Worm (Caenorhabditis elegans): ENCODE results near the gene acr-7.

acr-7 gene

DNA sequence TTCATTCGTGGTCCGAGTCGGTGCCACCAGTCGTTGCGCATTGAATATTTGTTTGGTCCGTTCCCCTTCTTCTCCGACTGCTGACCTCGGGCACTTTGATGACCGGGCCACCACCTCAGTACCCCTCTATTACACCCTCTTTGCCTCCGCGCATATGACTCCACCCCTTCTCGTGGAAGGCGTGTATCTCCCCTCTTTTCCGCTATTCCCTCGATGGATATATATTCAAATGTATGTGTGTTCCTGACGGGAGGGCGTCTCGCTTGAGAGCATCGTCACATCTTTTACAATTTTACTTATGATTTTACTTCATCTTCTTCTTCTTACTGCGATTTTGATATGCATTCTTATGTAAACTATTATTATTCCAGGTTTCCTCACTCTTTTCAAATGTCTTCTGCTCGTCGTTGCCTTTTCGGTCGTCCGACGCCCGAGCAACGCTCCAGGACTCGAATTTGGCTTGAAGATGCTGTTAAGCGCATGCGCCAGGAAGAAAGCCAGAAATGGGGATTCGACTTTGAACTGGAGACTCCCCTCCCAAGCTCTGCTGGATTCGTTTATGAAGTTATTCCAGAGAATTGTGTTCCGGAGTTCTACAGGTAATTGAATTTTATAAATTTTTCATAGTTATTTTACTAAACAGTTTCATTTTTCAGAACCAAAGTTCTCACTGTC, 38.6 kb downstream of the acr-7 start, which contains the start of gene cki-1:
Gene cki-1 (plus strand): TSS at position 372 of the 675 bp plus-strand sequence.
- peak; percentile 22 for TF ChIP-seq nhr-232 (tag; optimal IDR thresholded peaks at IDR 0.05)
- no peak for TF ChIP-seq ahr-1 (tag; optimal IDR thresholded peaks at IDR 0.05)
- TF ChIP-seq tbx-2 (tag; optimal IDR thresholded peaks at IDR 0.05) = peak; percentile 36
- peak; percentile 95 for TF ChIP-seq ceh-34 (tag; optimal IDR thresholded peaks at IDR 0.05)
- peak; percentile 61 for TF ChIP-seq ama-1 (optimal IDR thresholded peaks at IDR 0.05)
- TF ChIP-seq che-1 (tag; optimal IDR thresholded peaks at IDR 0.05) = no peak
- no peak for TF ChIP-seq unc-42 (tag; optimal IDR thresholded peaks at IDR 0.05)
- no peak for TF ChIP-seq nhr-11 (tag; optimal IDR thresholded peaks at IDR 0.05)
- TF ChIP-seq rnt-1 (tag; optimal IDR thresholded peaks at IDR 0.05) = no peak
- TF ChIP-seq ref-2 (tag; optimal IDR thresholded peaks at IDR 0.05) = peak; percentile 15
- no peak for TF ChIP-seq hlh-8 (tag; optimal IDR thresholded peaks at IDR 0.05)
- peak; percentile 55 for TF ChIP-seq ceh-2 (tag; optimal IDR thresholded peaks at IDR 0.05)
- TF ChIP-seq elt-2 (tag; optimal IDR thresholded peaks at IDR 0.05) = peak; percentile 16
- peak; percentile 14 for TF ChIP-seq F13H6.1 (tag; optimal IDR thresholded peaks at IDR 0.05)
- peak; percentile 80 for TF ChIP-seq ceh-19 (GFP tag; optimal IDR thresholded peaks at IDR 0.05)
- TF ChIP-seq syd-9 (tag; optimal IDR thresholded peaks at IDR 0.05) = peak; percentile 52
- TF ChIP-seq ceh-14 (tag; optimal IDR thresholded peaks at IDR 0.05) = no peak
- peak; percentile 48 for TF ChIP-seq ceh-31 (tag; optimal IDR thresholded peaks at IDR 0.05)
- peak; percentile 7 for TF ChIP-seq ceh-6 (GFP tag; optimal IDR thresholded peaks at IDR 0.05)
- peak; percentile 74 for TF ChIP-seq hlh-30 (tag; optimal IDR thresholded peaks at IDR 0.05; ENCODE audit: insufficient read depth)
- peak; percentile 52 for TF ChIP-seq sdc-2 (tag; optimal IDR thresholded peaks at IDR 0.05)
- TF ChIP-seq hlh-6 (tag; optimal IDR thresholded peaks at IDR 0.05) = peak; percentile 63

DNA sequence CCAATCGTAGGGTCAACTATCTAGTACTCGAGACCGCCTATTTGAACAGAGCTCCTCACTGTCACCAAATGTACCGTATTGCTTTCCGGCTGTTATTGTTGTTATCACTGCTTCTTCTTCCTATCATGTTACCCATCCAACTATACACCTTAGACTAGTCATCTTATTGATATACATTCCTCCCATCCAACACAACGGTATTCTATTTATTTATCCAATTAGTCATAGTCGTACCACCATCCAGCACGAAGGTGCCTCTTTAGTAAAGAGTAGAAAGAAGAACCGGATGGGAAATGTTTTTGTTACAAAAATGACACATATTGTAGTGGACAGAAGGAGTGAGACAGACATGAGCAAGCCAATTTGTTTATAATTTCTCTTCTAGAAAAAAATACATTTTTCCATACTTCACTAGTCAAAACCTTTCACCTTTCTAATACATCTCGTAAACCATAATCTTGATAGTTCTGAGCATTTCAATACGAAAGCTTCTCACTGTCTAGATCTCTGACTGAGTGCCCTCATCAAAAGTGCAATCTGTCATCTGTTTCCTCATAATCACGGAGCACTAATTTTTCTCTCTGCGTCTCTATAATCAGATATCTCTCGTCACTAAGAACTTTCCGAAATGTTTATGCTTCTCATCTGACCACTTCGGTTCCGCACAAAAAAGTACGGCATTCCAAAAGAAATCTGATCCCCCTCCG, 39.3 kb downstream of the acr-7 start:
- peak; percentile 69 for TF ChIP-seq unc-55 (GFP tag; optimal IDR thresholded peaks at IDR 0.05)
- peak; percentile 3 for TF ChIP-seq odd-2 (tag; optimal IDR thresholded peaks at IDR 0.05)
- no peak for TF ChIP-seq che-1 (tag; optimal IDR thresholded peaks at IDR 0.05)

DNA sequence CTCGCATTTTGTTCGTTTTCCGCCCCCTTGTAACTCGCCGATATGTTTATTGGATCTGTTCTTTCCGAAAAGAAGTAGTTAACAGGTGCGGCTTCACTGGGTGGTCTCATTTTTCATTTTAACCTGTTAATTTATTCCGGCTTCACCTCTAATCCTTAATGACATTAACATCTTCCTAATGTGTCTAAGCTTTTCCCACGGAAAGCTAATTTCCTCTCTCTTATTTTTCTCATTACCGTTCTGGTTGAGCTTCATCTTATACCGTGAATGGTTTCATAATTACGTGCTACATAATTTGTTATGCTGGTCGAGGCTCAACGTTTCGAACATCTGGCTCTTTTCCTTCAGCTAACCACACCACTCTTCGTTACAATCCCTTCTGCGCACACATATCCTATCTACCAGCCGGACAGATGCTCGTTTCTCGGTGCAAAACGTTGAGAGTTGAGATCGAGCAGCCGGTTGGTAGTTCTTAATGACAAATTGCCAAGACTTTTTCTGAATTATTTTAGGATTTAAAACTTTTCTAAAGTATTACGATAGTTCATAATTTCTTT, 40.2 kb downstream of the acr-7 start:
- TF ChIP-seq hlh-6 (tag; optimal IDR thresholded peaks at IDR 0.05) = no peak
- no peak for TF ChIP-seq ceh-31 (tag; optimal IDR thresholded peaks at IDR 0.05)
- peak; percentile 86 for TF ChIP-seq unc-42 (tag; optimal IDR thresholded peaks at IDR 0.05)
- peak; percentile 36 for TF ChIP-seq tbx-2 (tag; optimal IDR thresholded peaks at IDR 0.05)
- no peak for TF ChIP-seq gmeb-2 (tag; optimal IDR thresholded peaks at IDR 0.05)
- TF ChIP-seq hlh-15 (tag; optimal IDR thresholded peaks at IDR 0.05) = no peak

DNA sequence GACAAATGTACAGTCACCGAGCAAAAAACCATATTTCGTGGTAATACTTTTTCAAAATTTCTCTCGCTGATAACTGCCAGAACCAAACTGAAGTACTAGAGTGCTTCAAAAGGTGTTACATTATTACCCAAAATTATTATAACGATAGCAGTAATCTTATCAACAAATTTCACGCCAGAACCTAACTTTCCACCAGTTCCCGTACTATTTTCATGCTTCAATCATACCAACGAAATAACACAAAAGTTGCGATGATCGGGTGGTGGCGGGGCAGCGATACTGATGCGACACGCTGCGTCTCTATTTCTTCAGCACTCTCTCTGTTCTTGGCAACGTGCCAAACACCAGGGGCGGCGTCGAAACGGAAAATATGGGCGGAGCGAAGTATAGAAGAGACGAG, 40.6 kb downstream of the acr-7 start:
- TF ChIP-seq dmd-4 (tag; optimal IDR thresholded peaks at IDR 0.05; ENCODE audit: borderline replicate concordance) (no peak), ceh-30 (tag; optimal IDR thresholded peaks at IDR 0.05) (no peak), elt-2 (tag; optimal IDR thresholded peaks at IDR 0.05) (peak; percentile 55), ceh-2 (tag; optimal IDR thresholded peaks at IDR 0.05) (no peak), pqm-1 (tag; optimal IDR thresholded peaks at IDR 0.05) (no peak), eyg-1 (tag; optimal IDR thresholded peaks at IDR 0.05) (no peak), ceh-22 (tag; optimal IDR thresholded peaks at IDR 0.05) (no peak), C38D4.7 (GFP tag; optimal IDR thresholded peaks at IDR 0.05) (no peak), unc-3 (GFP tag; conservative IDR thresholded peaks at IDR 0.05) (no peak), unc-3 (tag; optimal IDR thresholded peaks at IDR 0.05) (no peak), ceh-18 (tag; optimal IDR thresholded peaks at IDR 0.05) (peak; percentile 10), nfya-1 (tag; optimal IDR thresholded peaks at IDR 0.05) (peak; percentile 26), K02D7.2 (tag; optimal IDR thresholded peaks at IDR 0.05) (no peak), sox-4 (tag; optimal IDR thresholded peaks at IDR 0.05) (no peak), madf-2 (tag; optimal IDR thresholded peaks at IDR 0.05) (no peak), syd-9 (tag; optimal IDR thresholded peaks at IDR 0.05) (no peak), F13H6.1 (tag; optimal IDR thresholded peaks at IDR 0.05) (no peak), nhr-232 (tag; optimal IDR thresholded peaks at IDR 0.05) (no peak), Y22D7AL.16 (tag; optimal IDR thresholded peaks at IDR 0.05) (no peak), ceh-34 (tag; optimal IDR thresholded peaks at IDR 0.05) (no peak)
